Worm (Caenorhabditis elegans): ENCODE measurements around the gene Y45F10B.9.

ce11 chrIV:13626469-13626868 is 28.8 kb upstream of the Y45F10B.9 start, which contains the start of gene sru-21:
- TF ChIP-seq elt-1 (tag; optimal IDR thresholded peaks at IDR 0.05) (no peak), lin-11 (tag; optimal IDR thresholded peaks at IDR 0.05) (no peak)
